Worm (Caenorhabditis elegans) whole organism, L3 larva: Measurements from ENCODE around the gene acr-14.

Experiments
- ama-1 ChIP-seq: fragments of 150-350 bp; optimal IDR thresholded peaks from 2 replicates; lab custom pipeline; 2018
- ceh-16 ChIP-seq: sonication (generic microtip); optimal IDR thresholded peaks from 2 replicates; lab custom pipeline; 2017; ENCODE audit warnings: missing biosample characterization, missing genetic modification characterization
- elt-1 ChIP-seq: fragments of 150-350 bp; optimal IDR thresholded peaks from 2 replicates; lab custom pipeline; 2014; ENCODE audit warnings: missing biosample characterization, missing genetic modification characterization
- elt-2 ChIP-seq: sonication (generic microtip); optimal IDR thresholded peaks from 2 replicates; lab custom pipeline; 2016; ENCODE audit warnings: missing genetic modification reagents, mild to moderate bottlenecking, missing genetic modification characterization, missing compliant biosample characterization
- fos-1 ChIP-seq: fragments of 150-350 bp; optimal IDR thresholded peaks from 2 replicates; lab custom pipeline; 2014; ENCODE audit warnings: missing biosample characterization, missing genetic modification characterization
- nhr-11 ChIP-seq: fragments of 150-350 bp; optimal IDR thresholded peaks from 2 replicates; lab custom pipeline; 2014; ENCODE audit warnings: missing biosample characterization, missing genetic modification characterization
- nhr-28 ChIP-seq: fragments of 150-350 bp; optimal IDR thresholded peaks from 2 replicates; lab custom pipeline; 2014; ENCODE audit warnings: missing biosample characterization, missing genetic modification characterization
- nhr-76 ChIP-seq: fragments of 150-350 bp; sonication (generic microtip); optimal IDR thresholded peaks from 5 replicates; lab custom pipeline; 2014; ENCODE audit warnings: missing biosample characterization, missing genetic modification characterization
- pha-4 ChIP-seq: fragments of 150-350 bp; optimal IDR thresholded peaks from 2 replicates; lab custom pipeline; 2014; ENCODE audit warnings: missing biosample characterization, missing genetic modification reagents, missing genetic modification characterization
- pqm-1 ChIP-seq: fragments of 150-350 bp; optimal IDR thresholded peaks from 2 replicates; lab custom pipeline; 2017; ENCODE audit warnings: missing biosample characterization, missing genetic modification characterization, inconsistent platforms
- unc-39 ChIP-seq: sonication (generic microtip); optimal IDR thresholded peaks from 4 replicates; lab custom pipeline; 2017; ENCODE audit warnings: missing biosample characterization, missing genetic modification characterization
- unc-62 ChIP-seq: fragments of 150-350 bp; sonication (generic microtip); optimal IDR thresholded peaks from 4 replicates; lab custom pipeline; 2014; ENCODE audit warnings: missing biosample characterization, missing genetic modification reagents, missing genetic modification characterization
- ztf-11 ChIP-seq: fragments of 150-350 bp; optimal IDR thresholded peaks from 2 replicates; lab custom pipeline; 2014; ENCODE audit warnings: missing biosample characterization, missing genetic modification characterization

DNA sequence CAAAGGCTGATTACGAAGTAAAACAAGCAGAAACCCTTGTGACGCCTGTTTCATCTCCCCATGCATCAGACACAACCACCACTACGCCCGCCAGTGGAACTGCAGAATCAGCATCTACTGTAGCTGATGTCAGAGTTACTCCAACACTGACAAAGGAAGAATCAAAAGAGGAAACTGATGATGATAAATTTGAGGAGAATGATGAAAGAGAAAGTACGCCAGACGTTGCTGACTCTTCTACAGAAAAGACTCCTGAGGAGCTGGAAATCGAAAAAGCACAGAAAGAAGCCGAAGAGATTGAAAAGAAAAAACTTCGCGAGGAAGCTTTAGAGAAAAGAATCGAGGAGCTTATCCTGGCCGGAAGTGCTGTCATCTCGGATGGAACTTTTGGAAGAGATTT is 41.3 kb upstream of the acr-14 start:
- TF ChIP-seq pqm-1 (tag; lab: Kevin White, UChicago) (no peak), fos-1 (tag; lab: Kevin White, UChicago) (no peak), elt-1 (tag; lab: Kevin White, UChicago) (no peak), ceh-16 (tag; lab: Kevin White, UChicago) (no peak), nhr-11 (tag; lab: Kevin White, UChicago) (no peak), pha-4 (tag; lab: Kevin White, UChicago) (no peak), unc-62 (GFP tag; lab: Kevin White, UChicago) (no peak), ama-1 (lab: Kevin White, UChicago) (no peak), ztf-11 (tag; lab: Kevin White, UChicago) (no peak), elt-2 (tag; lab: Kevin White, UChicago) (no peak), nhr-28 (tag; lab: Kevin White, UChicago) (no peak), nhr-76 (tag; lab: Kevin White, UChicago) (no peak), unc-39 (no peak)
